Fruit fly (Drosophila melanogaster) whole organism, embryonic: Measurements from ENCODE around the gene meigo.

ENCODE experiments used
- CG10654 ChIP-seq: fragments of 200-800 bp; sonication (Bioruptor generic); optimal IDR thresholded peaks from 2 replicates; lab custom pipeline; 2016; ENCODE audit warnings: missing biosample characterization, missing genetic modification characterization
- CG12744 ChIP-seq: fragments of 200-800 bp; sonication (Bioruptor generic); optimal IDR thresholded peaks from 2 replicates; lab custom pipeline; 2016; ENCODE audit warnings: missing biosample characterization, missing genetic modification characterization
- CG12769 ChIP-seq: fragments of 200-800 bp; sonication (Bioruptor generic); optimal IDR thresholded peaks from 2 replicates; lab custom pipeline; 2019; ENCODE audit warnings: missing biosample characterization, mild to moderate bottlenecking, missing genetic modification characterization, moderate library complexity
- CG13296 ChIP-seq: fragments of 200-800 bp; sonication (Bioruptor generic); optimal IDR thresholded peaks from 3 replicates; lab custom pipeline; 2018; ENCODE audit warnings: missing biosample characterization, mild to moderate bottlenecking, missing genetic modification characterization
- CG14667 ChIP-seq: fragments of 200-800 bp; sonication (Bioruptor generic); IDR thresholded peaks from 2 replicates; pipeline ENCODE4 v1.3.6; 2022; ENCODE audit warnings: missing biosample characterization, missing genetic modification characterization
- CG15073 ChIP-seq: fragments of 200-800 bp; sonication (Bioruptor generic); optimal IDR thresholded peaks from 2 replicates; lab custom pipeline; 2016; ENCODE audit warnings: missing biosample characterization, missing genetic modification characterization
- CG15479 ChIP-seq: fragments of 200-800 bp; sonication (Bioruptor generic); optimal IDR thresholded peaks from 3 replicates; lab custom pipeline; 2019; ENCODE audit warnings: missing biosample characterization, mild to moderate bottlenecking, missing genetic modification characterization, moderate library complexity
- CG15696 ChIP-seq: fragments of 200-800 bp; sonication (Bioruptor generic); optimal IDR thresholded peaks from 2 replicates; lab custom pipeline; 2019; ENCODE audit warnings: missing biosample characterization, mild to moderate bottlenecking, missing genetic modification characterization, moderate library complexity
- CG17361 ChIP-seq: fragments of 200-800 bp; sonication (Bioruptor generic); IDR thresholded peaks from 3 replicates; pipeline ENCODE4 v1.3.6; 2022; ENCODE audit warnings: missing biosample characterization, missing genetic modification characterization
- CG18011 ChIP-seq: fragments of 200-800 bp; sonication (Bioruptor generic); optimal IDR thresholded peaks from 2 replicates; lab custom pipeline; 2017; ENCODE audit warnings: missing biosample characterization, missing genetic modification characterization, mild to moderate bottlenecking, moderate library complexity, missing genotype
- CG30431 ChIP-seq: fragments of 200-800 bp; sonication (Bioruptor generic); optimal IDR thresholded peaks from 2 replicates; lab custom pipeline; 2017; ENCODE audit warnings: missing biosample characterization, missing genetic modification characterization
- CG31441 ChIP-seq: fragments of 200-800 bp; sonication (Bioruptor generic); IDR thresholded peaks from 2 replicates; pipeline ENCODE4 v1.3.6; 2022; ENCODE audit warnings: missing biosample characterization, missing genetic modification characterization
- CG34376 ChIP-seq: fragments of 200-800 bp; sonication (Bioruptor generic); optimal IDR thresholded peaks from 2 replicates; lab custom pipeline; 2018; ENCODE audit warnings: missing biosample characterization, mild to moderate bottlenecking, missing genetic modification characterization
- CG4404 ChIP-seq: fragments of 200-800 bp; sonication (Bioruptor generic); IDR thresholded peaks from 2 replicates; pipeline ENCODE4 v1.3.6; 2022; ENCODE audit warnings: missing biosample characterization, missing genetic modification characterization
- CG6689 ChIP-seq: fragments of 200-800 bp; sonication (Bioruptor generic); IDR thresholded peaks from 2 replicates; pipeline ENCODE4 v1.3.6; 2022; ENCODE audit warnings: missing biosample characterization, missing genetic modification characterization
- CG7357 ChIP-seq: fragments of 200-800 bp; sonication (Bioruptor generic); IDR thresholded peaks from 3 replicates; pipeline ENCODE4 v1.3.6; 2022; ENCODE audit warnings: missing biosample characterization, missing genetic modification characterization
- CG7745 ChIP-seq: fragments of 200-800 bp; sonication (Bioruptor generic); optimal IDR thresholded peaks from 2 replicates; lab custom pipeline; 2018; ENCODE audit warnings: missing biosample characterization, mild to moderate bottlenecking, missing genetic modification characterization, moderate library complexity
- CG8290 ChIP-seq, 3 experiments: fragments of 200-800 bp; sonication (Bioruptor generic); optimal IDR thresholded peaks; 2 replicates each; lab custom pipeline; 2016 to 2019; ENCODE audit warnings: missing biosample characterization in 3 of 3, missing genetic modification characterization in 3 of 3, mild to moderate bottlenecking in 2 of 3, moderate library complexity in 1 of 3
- CG9437 ChIP-seq: fragments of 200-800 bp; sonication (Bioruptor generic); optimal IDR thresholded peaks from 2 replicates; lab custom pipeline; 2018; ENCODE audit warnings: missing biosample characterization, mild to moderate bottlenecking, missing genetic modification characterization
- Dad ChIP-seq: fragments of 200-800 bp; sonication (Bioruptor generic); optimal IDR thresholded peaks from 3 replicates; lab custom pipeline; 2016; ENCODE audit warnings: missing biosample characterization, missing genetic modification characterization
- Dbx ChIP-seq: fragments of 200-800 bp; sonication (Bioruptor generic); IDR thresholded peaks from 3 replicates; pipeline ENCODE4 v1.3.6; 2022; ENCODE audit warnings: missing biosample characterization, missing genetic modification characterization
- ERR ChIP-seq: fragments of 200-800 bp; sonication (Bioruptor generic); optimal IDR thresholded peaks from 2 replicates; lab custom pipeline; 2016; ENCODE audit warnings: missing biosample characterization, missing genetic modification characterization
- Hmr ChIP-seq: fragments of 200-800 bp; sonication (Bioruptor generic); optimal IDR thresholded peaks from 3 replicates; lab custom pipeline; 2017; ENCODE audit warnings: mild to moderate bottlenecking, missing biosample characterization, missing genetic modification reagents, missing genetic modification characterization
- NC2β ChIP-seq: fragments of 200-800 bp; sonication (Bioruptor generic); optimal IDR thresholded peaks from 2 replicates; lab custom pipeline; 2016; ENCODE audit warnings: missing biosample characterization, missing genetic modification characterization
- Pdp1 ChIP-seq, 2 experiments: fragments of 200-800 bp; sonication (Bioruptor generic); optimal IDR thresholded peaks; 3 replicates each; lab custom pipeline; 2016; ENCODE audit warnings: missing biosample characterization in 2 of 2, missing genetic modification characterization in 2 of 2, mild to moderate bottlenecking in 1 of 2, moderate library complexity in 1 of 2
- Side ChIP-seq: fragments of 200-800 bp; sonication (Bioruptor generic); optimal IDR thresholded peaks from 2 replicates; lab custom pipeline; 2016; ENCODE audit warnings: missing biosample characterization, missing genetic modification characterization
- bigmax ChIP-seq: fragments of 200-800 bp; sonication (Bioruptor generic); optimal IDR thresholded peaks from 2 replicates; lab custom pipeline; 2018; ENCODE audit warnings: missing biosample characterization, mild to moderate bottlenecking, missing genetic modification characterization
- chinmo ChIP-seq: fragments of 200-800 bp; sonication (Bioruptor generic); IDR thresholded peaks from 4 replicates; pipeline ENCODE4 v1.3.6; 2022; ENCODE audit warnings: missing biosample characterization, missing genetic modification characterization; ENCODE audit not compliant: partially characterized antibody
- croc ChIP-seq: fragments of 200-800 bp; sonication (Bioruptor generic); conservative IDR thresholded peaks from 3 replicates; pipeline ENCODE4 v1.3.6; 2022; ENCODE audit warnings: missing biosample characterization, missing genetic modification characterization
- exex ChIP-seq: fragments of 200-800 bp; sonication (Bioruptor generic); optimal IDR thresholded peaks from 4 replicates; lab custom pipeline; 2018; ENCODE audit warnings: missing biosample characterization, mild to moderate bottlenecking, missing genetic modification characterization, moderate library complexity
- fd64A ChIP-seq: fragments of 200-800 bp; sonication (Bioruptor generic); optimal IDR thresholded peaks from 3 replicates; lab custom pipeline; 2018; ENCODE audit warnings: missing biosample characterization, mild to moderate bottlenecking, missing genetic modification characterization
- gce ChIP-seq: fragments of 200-800 bp; sonication (Bioruptor generic); IDR thresholded peaks from 3 replicates; pipeline ENCODE4 v1.3.6; 2022; ENCODE audit warnings: missing biosample characterization, missing genetic modification characterization
- her ChIP-seq: fragments of 200-800 bp; sonication (Bioruptor generic); optimal IDR thresholded peaks from 2 replicates; lab custom pipeline; 2016; ENCODE audit warnings: missing biosample characterization, missing genetic modification characterization
- jigr1 ChIP-seq: fragments of 200-800 bp; sonication (Bioruptor generic); IDR thresholded peaks from 3 replicates; pipeline ENCODE4 v1.3.6; 2022; ENCODE audit warnings: missing biosample characterization, missing genetic modification characterization
- ken ChIP-seq: fragments of 200-800 bp; sonication (Bioruptor generic); IDR thresholded peaks from 3 replicates; pipeline ENCODE4 v1.3.6; 2022; ENCODE audit warnings: missing biosample characterization, missing genetic modification characterization
- lov ChIP-seq, 2 experiments: fragments of 200-800 bp in 1 of 2; fragments of >200 bp in 1 of 2; sonication (Bioruptor generic) in 1 of 2; IDR thresholded peaks in 1 of 2; optimal IDR thresholded peaks in 1 of 2; 2 replicates in 1 of 2; 3 replicates in 1 of 2; pipeline versions ENCODE4 v1.3.6 to Lab custom; 2017 to 2022; ENCODE audit warnings: missing biosample characterization in 1 of 2, missing genetic modification characterization in 1 of 2
- luna ChIP-seq: fragments of 200-800 bp; sonication (Bioruptor generic); optimal IDR thresholded peaks from 2 replicates; lab custom pipeline; 2016; ENCODE audit warnings: missing biosample characterization, missing genetic modification characterization
- mirr ChIP-seq: fragments of 200-800 bp; sonication (Bioruptor generic); optimal IDR thresholded peaks from 3 replicates; lab custom pipeline; 2018; ENCODE audit warnings: missing biosample characterization, mild to moderate bottlenecking, missing genetic modification characterization
- pho ChIP-seq: fragments of 200-800 bp; sonication (Bioruptor generic); optimal IDR thresholded peaks from 2 replicates; lab custom pipeline; 2016; ENCODE audit warnings: missing biosample characterization, missing genetic modification characterization
- ro ChIP-seq: fragments of 200-800 bp; sonication (Bioruptor generic); IDR thresholded peaks from 2 replicates; pipeline ENCODE4 v1.3.6; 2022; ENCODE audit warnings: missing biosample characterization, missing genetic modification characterization
- sens ChIP-seq: fragments of 200-800 bp; sonication (Bioruptor generic); peaks from one replicate; lab custom pipeline; 2016; ENCODE audit warnings: missing biosample characterization, missing genetic modification characterization
- sna ChIP-seq: fragments of 200-800 bp; sonication (Bioruptor generic); IDR thresholded peaks from 2 replicates; pipeline ENCODE4 v1.3.6; 2022; ENCODE audit warnings: missing biosample characterization, missing genetic modification characterization; ENCODE audit not compliant: partially characterized antibody
- sug ChIP-seq: fragments of 200-800 bp; optimal IDR thresholded peaks from 2 replicates; lab custom pipeline; 2019; ENCODE audit warnings: missing biosample characterization, mild to moderate bottlenecking, missing genetic modification characterization, moderate library complexity
- tgo ChIP-seq: fragments of 200-800 bp; sonication (Bioruptor generic); IDR thresholded peaks from 3 replicates; pipeline ENCODE4 v1.3.6; 2022; ENCODE audit warnings: missing biosample characterization, missing genetic modification characterization
- toy ChIP-seq: fragments of 200-800 bp; sonication (Bioruptor generic); IDR thresholded peaks from 2 replicates; pipeline ENCODE4 v1.3.6; 2022; ENCODE audit warnings: missing biosample characterization, missing genetic modification characterization
- wdn ChIP-seq: fragments of 200-800 bp; sonication (Bioruptor generic); IDR thresholded peaks from 2 replicates; pipeline ENCODE4 v1.3.6; 2022; ENCODE audit warnings: missing biosample characterization, missing genetic modification characterization
- z ChIP-seq: fragments of 200-800 bp; sonication (Bioruptor generic); IDR thresholded peaks from 3 replicates; pipeline ENCODE4 v1.3.6; 2022; ENCODE audit warnings: missing biosample characterization, missing genetic modification characterization

Gene meigo

DNA sequence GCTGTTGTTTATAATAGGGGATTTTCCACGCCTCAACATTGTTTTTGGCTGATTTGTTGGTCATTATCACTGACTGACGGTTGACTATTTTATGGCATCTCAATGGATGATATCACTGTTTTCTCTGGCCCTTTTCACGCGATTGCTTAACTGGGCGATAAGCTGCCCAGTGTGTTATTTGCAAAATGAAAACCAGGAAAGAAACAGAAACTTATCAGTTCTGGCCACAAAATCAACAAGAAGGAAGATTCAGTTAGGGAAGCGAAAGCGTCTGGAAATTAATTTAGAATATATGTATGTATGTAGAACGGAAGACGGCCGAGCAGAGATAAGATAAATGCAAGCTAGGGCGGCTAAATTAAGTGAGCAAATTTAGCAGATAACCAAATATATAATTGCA, 43.9 kb downstream of the meigo start:
- peak; percentile 86 for TF ChIP-seq exex (tag; lab: Kevin White, UChicago)
- TF ChIP-seq sug (tag; lab: Kevin White, UChicago): peak; percentile 21
- TF ChIP-seq CG18011 (GFP tag; lab: Kevin White, UChicago): no peak
- TF ChIP-seq Pdp1 (GFP tag; optimal IDR thresholded peaks at IDR 0.05; lab: Kevin White, UChicago): peak in 1 of 2 experiments; percentile 33
- peak; percentile 33 for TF ChIP-seq CG34376 (GFP tag; lab: Kevin White, UChicago)
- peak; percentile 5 for TF ChIP-seq CG12769 (tag; lab: Kevin White, UChicago)
- TF ChIP-seq mirr (GFP tag; lab: Kevin White, UChicago): peak; percentile 64
- TF ChIP-seq CG14667 (GFP tag; lab: Robert Waterston, UW): no peak
- no peak for TF ChIP-seq jigr1 (GFP tag; lab: Robert Waterston, UW)

DNA sequence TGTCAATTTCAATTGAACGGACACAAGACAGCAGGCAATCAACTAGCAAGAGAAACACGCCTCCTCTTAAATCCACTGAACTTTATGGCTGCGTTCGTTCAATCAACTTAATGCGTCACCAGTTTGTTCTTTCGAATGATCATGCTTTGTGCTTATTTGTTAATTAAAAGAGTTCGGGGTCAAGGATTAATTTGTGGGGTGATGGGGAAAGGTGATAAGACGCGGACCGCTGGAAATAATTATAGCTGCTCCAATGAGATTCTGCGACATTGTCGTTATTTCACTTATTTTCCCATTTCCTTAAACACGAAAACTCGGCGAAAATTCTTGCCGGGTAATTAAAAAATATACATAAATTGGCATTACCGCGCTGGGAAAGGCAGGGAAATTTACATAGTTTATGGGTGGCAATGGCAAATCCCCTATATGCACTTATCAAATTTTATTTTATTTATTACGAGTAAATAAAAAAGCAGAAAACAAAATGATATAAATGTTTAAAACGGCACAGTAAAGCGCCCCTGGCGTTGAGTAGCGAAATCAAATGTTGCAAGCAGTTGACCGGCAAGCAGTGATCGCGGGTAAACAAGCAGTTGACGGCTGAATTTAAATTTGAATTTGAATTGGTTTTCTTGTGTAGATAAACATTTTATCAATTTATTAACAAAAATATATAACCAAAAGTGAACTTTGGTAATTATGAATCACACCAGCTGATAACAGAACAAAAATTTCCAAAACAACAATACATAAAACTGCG, 46.5 kb downstream of the meigo start:
- TF ChIP-seq Dbx (GFP tag; lab: Robert Waterston, UW) (peak; percentile 84), CG7357 (0 out of 3 replicates have a peak, but pooled peaks have one; percentile 50), chinmo (GFP tag; lab: Robert Waterston, UW) (0 out of 4 replicates have a peak, but pooled peaks have one; percentile 24), pho (GFP tag; lab: Kevin White, UChicago) (peak; percentile 72), CG15696 (tag; lab: Kevin White, UChicago) (peak; percentile 74), z (no peak), luna (peak; percentile 2), Side (peak; percentile 59), bigmax (GFP tag; lab: Kevin White, UChicago) (no peak), Hmr (GFP tag; lab: Kevin White, UChicago) (peak; percentile 84), CG4404 (0 out of 2 replicates have a peak, but pooled peaks have one; percentile 30), CG6689 (GFP tag; lab: Robert Waterston, UW) (0 out of 2 replicates have a peak, but pooled peaks have one; percentile 33), CG8290 (GFP tag; optimal IDR thresholded peaks at IDR 0.05; lab: Kevin White, UChicago) (peak; percentile 72), CG8290 (tag; optimal IDR thresholded peaks at IDR 0.05; lab: Kevin White, UChicago) (peak; percentile 41 to 86), CG30431 (GFP tag; lab: Kevin White, UChicago) (peak; percentile 70), CG15479 (GFP tag; lab: Kevin White, UChicago) (no peak), CG10654 (GFP tag; lab: Kevin White, UChicago) (peak; percentile 34), her (GFP tag; lab: Kevin White, UChicago) (peak; percentile 62), sna (GFP tag; lab: Robert Waterston, UW) (no peak), lov (optimal IDR thresholded peaks at IDR 0.05; lab: Kevin White, UChicago) (no peak), lov (GFP tag; IDR thresholded peaks at IDR 0.05; lab: Robert Waterston, UW) (no peak), CG15073 (GFP tag; lab: Kevin White, UChicago) (no peak), CG17361 (GFP tag; lab: Robert Waterston, UW) (peak; percentile 60; the same call in 2 of the 3 replicates), CG31441 (GFP tag; lab: Robert Waterston, UW) (peak; percentile 62), croc (GFP tag; lab: Robert Waterston, UW) (peak; percentile 48; the same call in 2 of the 3 replicates), NC2β (GFP tag; lab: Kevin White, UChicago) (peak; percentile 72), wdn (GFP tag; lab: Robert Waterston, UW) (peak; percentile 58), gce (GFP tag; lab: Robert Waterston, UW) (no peak), fd64A (GFP tag; lab: Kevin White, UChicago) (peak; percentile 33), CG9437 (GFP tag; lab: Kevin White, UChicago) (peak; percentile 64), Dad (GFP tag; lab: Kevin White, UChicago) (peak; percentile 78), tgo (GFP tag; lab: Robert Waterston, UW) (peak; percentile 66), ro (GFP tag; lab: Robert Waterston, UW) (0 out of 2 replicates have a peak, but pooled peaks have one; percentile 46), sens (GFP tag; lab: Kevin White, UChicago) (peak; percentile 95), CG12744 (GFP tag; lab: Kevin White, UChicago) (peak; percentile 72), CG7745 (no peak), ERR (GFP tag; lab: Kevin White, UChicago) (peak; percentile 37), CG13296 (GFP tag; lab: Kevin White, UChicago) (peak; percentile 61), toy (GFP tag; lab: Robert Waterston, UW) (no peak), ken (GFP tag; lab: Robert Waterston, UW) (peak; percentile 77)
